Fruit fly (Drosophila melanogaster) whole organism, embryonic: ENCODE measurements around the gene Nin.
A peak's percentile ranks its signal among the peaks of the same experiment; 100 is the strongest.

Experiments
- BtbVII ChIP-seq: fragments of 200-800 bp; sonication (Bioruptor generic); optimal IDR thresholded peaks from 3 replicates; lab custom pipeline; 2017; ENCODE audit warnings: missing biosample characterization, mild to moderate bottlenecking, missing genetic modification characterization
- CG10267 ChIP-seq: fragments of 200-800 bp; sonication (Bioruptor generic); optimal IDR thresholded peaks from 2 replicates; lab custom pipeline; 2018; ENCODE audit warnings: missing biosample characterization, mild to moderate bottlenecking, missing genetic modification characterization, moderate library complexity
- CG10366 ChIP-seq: fragments of 200-800 bp; sonication (Bioruptor generic); IDR thresholded peaks from 2 replicates; pipeline ENCODE4 v1.3.6; 2022; ENCODE audit warnings: missing biosample characterization, missing genetic modification characterization
- CG10979 ChIP-seq: fragments of 200-800 bp; sonication (Bioruptor generic); optimal IDR thresholded peaks from 2 replicates; lab custom pipeline; 2018; ENCODE audit warnings: missing biosample characterization, mild to moderate bottlenecking, missing genetic modification characterization, moderate library complexity
- CG11696 ChIP-seq: fragments of 200-800 bp; sonication (Bioruptor generic); IDR thresholded peaks from 2 replicates; pipeline ENCODE4 v1.3.6; 2022; ENCODE audit warnings: missing biosample characterization, missing genetic modification characterization
- CG12219 ChIP-seq: fragments of 200-800 bp; sonication (Bioruptor generic); optimal IDR thresholded peaks from 3 replicates; lab custom pipeline; 2018; ENCODE audit warnings: missing biosample characterization, mild to moderate bottlenecking, missing genetic modification characterization
- CG17328 ChIP-seq: fragments of 200-800 bp; sonication (Bioruptor generic); IDR thresholded peaks from 2 replicates; pipeline ENCODE4 v1.3.6; 2022; ENCODE audit warnings: missing biosample characterization, missing genetic modification characterization
- CG17359 ChIP-seq: fragments of 200-800 bp; sonication (Bioruptor generic); optimal IDR thresholded peaks from 3 replicates; lab custom pipeline; 2018; ENCODE audit warnings: missing biosample characterization, mild to moderate bottlenecking, missing genetic modification characterization, moderate library complexity
- CG18262 ChIP-seq: fragments of 200-800 bp; optimal IDR thresholded peaks from 3 replicates; lab custom pipeline; 2019; ENCODE audit warnings: missing biosample characterization, mild to moderate bottlenecking, missing genetic modification characterization, moderate library complexity
- CG18599 ChIP-seq: fragments of 200-800 bp; sonication (Bioruptor generic); optimal IDR thresholded peaks from 3 replicates; lab custom pipeline; 2017; ENCODE audit warnings: missing biosample characterization, missing genetic modification characterization, mild to moderate bottlenecking, moderate library complexity, missing genetic modification reagents
- CG2712 ChIP-seq: fragments of 200-800 bp; optimal IDR thresholded peaks from 3 replicates; lab custom pipeline; 2019; ENCODE audit warnings: missing biosample characterization, mild to moderate bottlenecking, missing genetic modification characterization, moderate library complexity
- CG30431 ChIP-seq: fragments of 200-800 bp; sonication (Bioruptor generic); optimal IDR thresholded peaks from 2 replicates; lab custom pipeline; 2017; ENCODE audit warnings: missing biosample characterization, missing genetic modification characterization
- CG3407 ChIP-seq: fragments of 200-800 bp; sonication (Bioruptor generic); optimal IDR thresholded peaks from 2 replicates; lab custom pipeline; 2018; ENCODE audit warnings: missing biosample characterization, mild to moderate bottlenecking, missing genetic modification characterization
- CG8290 ChIP-seq, 3 experiments: fragments of 200-800 bp; sonication (Bioruptor generic); optimal IDR thresholded peaks; 2 replicates each; lab custom pipeline; 2016 to 2019; ENCODE audit warnings: missing biosample characterization in 3 of 3, missing genetic modification characterization in 3 of 3, mild to moderate bottlenecking in 2 of 3, moderate library complexity in 1 of 3
- CG9727 ChIP-seq: fragments of 200-800 bp; sonication (Bioruptor generic); optimal IDR thresholded peaks from 3 replicates; lab custom pipeline; 2017; ENCODE audit warnings: missing biosample characterization, mild to moderate bottlenecking, missing genetic modification characterization
- E2f2 ChIP-seq: fragments of 200-800 bp; sonication (Bioruptor generic); IDR thresholded peaks from 2 replicates; pipeline ENCODE4 v1.3.6; 2022; ENCODE audit warnings: missing biosample characterization, missing genetic modification characterization
- H15 ChIP-seq: fragments of 200-800 bp; sonication (Bioruptor generic); IDR thresholded peaks from 3 replicates; pipeline ENCODE4 v1.3.6; 2022; ENCODE audit warnings: missing biosample characterization, missing genetic modification characterization
- H2.0 ChIP-seq: fragments of 200-800 bp; sonication (Bioruptor generic); IDR thresholded peaks from 2 replicates; pipeline ENCODE4 v1.3.6; 2022; ENCODE audit warnings: missing biosample characterization, missing genetic modification characterization
- HHEX ChIP-seq: fragments of 200-800 bp; sonication (Bioruptor generic); optimal IDR thresholded peaks from 3 replicates; lab custom pipeline; 2017; ENCODE audit warnings: missing biosample characterization, mild to moderate bottlenecking, missing genetic modification characterization, missing genetic modification reagents
- Hey ChIP-seq: fragments of 200-800 bp; sonication (Bioruptor generic); optimal IDR thresholded peaks from 3 replicates; lab custom pipeline; 2018; ENCODE audit warnings: missing biosample characterization, mild to moderate bottlenecking, missing genetic modification characterization
- Med ChIP-seq: fragments of 200-800 bp; sonication (Bioruptor generic); peaks from one replicate; lab custom pipeline; 2016; ENCODE audit warnings: missing biosample characterization, missing genetic modification characterization, mild to moderate bottlenecking, inconsistent platforms, moderate library complexity
- Nf-YC ChIP-seq: fragments of 200-800 bp; optimal IDR thresholded peaks from 3 replicates; lab custom pipeline; 2019; ENCODE audit warnings: missing biosample characterization, mild to moderate bottlenecking, missing genetic modification characterization, moderate library complexity
- NfI ChIP-seq: fragments of 200-800 bp; sonication (Bioruptor generic); optimal IDR thresholded peaks from 3 replicates; lab custom pipeline; 2018; ENCODE audit warnings: missing biosample characterization, mild to moderate bottlenecking, missing genetic modification characterization, moderate library complexity
- Ptx1 ChIP-seq: fragments of 200-800 bp; sonication (Bioruptor generic); IDR thresholded peaks from 2 replicates; pipeline ENCODE4 v1.3.6; 2022; ENCODE audit warnings: missing biosample characterization, missing genetic modification characterization
- bcd ChIP-seq: fragments of 200-800 bp; sonication (Bioruptor generic); optimal IDR thresholded peaks from 2 replicates; lab custom pipeline; 2017; ENCODE audit warnings: missing biosample characterization, mild to moderate bottlenecking, missing genetic modification characterization
- bowl ChIP-seq: fragments of 200-800 bp; sonication (Bioruptor generic); IDR thresholded peaks from 2 replicates; pipeline ENCODE4 v1.3.6; 2022; ENCODE audit warnings: missing biosample characterization, missing genetic modification characterization
- bsh ChIP-seq, 2 experiments: fragments of 200-800 bp; sonication (Bioruptor generic); optimal IDR thresholded peaks; 2 replicates each; lab custom pipeline; 2017 to 2018; ENCODE audit warnings: mild to moderate bottlenecking in 2 of 2, missing biosample characterization in 2 of 2, missing genetic modification characterization in 2 of 2, moderate library complexity in 1 of 2
- cwo ChIP-seq: fragments of 200-800 bp; sonication (Bioruptor generic); optimal IDR thresholded peaks from 3 replicates; lab custom pipeline; 2017; ENCODE audit warnings: missing biosample characterization, missing genetic modification characterization, mild to moderate bottlenecking, moderate library complexity, missing genetic modification reagents
- dmrt11E ChIP-seq: fragments of 200-800 bp; sonication (Bioruptor generic); optimal IDR thresholded peaks from 3 replicates; lab custom pipeline; 2018; ENCODE audit warnings: missing biosample characterization, mild to moderate bottlenecking, missing genetic modification characterization, moderate library complexity
- dpn ChIP-seq, 2 experiments: fragments of 200-800 bp; sonication (Bioruptor generic); optimal IDR thresholded peaks; 3 replicates each; lab custom pipeline; 2016; ENCODE audit warnings: missing biosample characterization in 2 of 2, missing genetic modification characterization in 2 of 2
- en ChIP-seq: fragments of 200-800 bp; sonication (Bioruptor generic); optimal IDR thresholded peaks from 2 replicates; lab custom pipeline; 2016; ENCODE audit warnings: missing biosample characterization, missing genetic modification characterization
- esg ChIP-seq: fragments of 200-800 bp; sonication (Bioruptor generic); conservative IDR thresholded peaks from 2 replicates; pipeline ENCODE4 v1.3.6; 2022; ENCODE audit warnings: missing biosample characterization, missing genetic modification characterization
- eve ChIP-seq, 2 experiments: fragments of >200 bp; optimal IDR thresholded peaks; 2 replicates each; lab custom pipeline; 2017; ENCODE audit warnings: missing biosample characterization in 2 of 2, missing genetic modification characterization in 2 of 2
- gem ChIP-seq: fragments of 200-800 bp; sonication (Bioruptor generic); optimal IDR thresholded peaks from 2 replicates; lab custom pipeline; 2019; ENCODE audit warnings: missing biosample characterization, mild to moderate bottlenecking, missing genetic modification characterization, moderate library complexity
- hkb ChIP-seq, 2 experiments: fragments of 200-800 bp in 1 of 2; fragments of >200 bp in 1 of 2; sonication (Bioruptor generic) in 1 of 2; IDR thresholded peaks in 1 of 2; optimal IDR thresholded peaks in 1 of 2; 2 replicates each; pipeline versions ENCODE4 v1.3.6 to Lab custom; 2017 to 2022; ENCODE audit warnings: missing biosample characterization in 1 of 2, missing genetic modification characterization in 1 of 2
- lbe ChIP-seq: fragments of 200-800 bp; sonication (Bioruptor generic); optimal IDR thresholded peaks from 2 replicates; lab custom pipeline; 2016; ENCODE audit warnings: missing biosample characterization, mild to moderate bottlenecking, missing genetic modification characterization
- nerfin-2 ChIP-seq: fragments of 200-800 bp; sonication (Bioruptor generic); IDR thresholded peaks from 2 replicates; pipeline ENCODE4 v1.3.6; 2022; ENCODE audit warnings: missing biosample characterization, missing genetic modification characterization; ENCODE audit not compliant: partially characterized antibody
- phol ChIP-seq: fragments of 200-800 bp; sonication (Bioruptor generic); optimal IDR thresholded peaks from 3 replicates; lab custom pipeline; 2018; ENCODE audit warnings: missing biosample characterization, mild to moderate bottlenecking, missing genetic modification characterization, moderate library complexity
- sens ChIP-seq: fragments of 200-800 bp; sonication (Bioruptor generic); peaks from one replicate; lab custom pipeline; 2016; ENCODE audit warnings: missing biosample characterization, missing genetic modification characterization
- sens-2 ChIP-seq: fragments of 200-800 bp; sonication (Bioruptor generic); IDR thresholded peaks from 2 replicates; pipeline ENCODE4 v1.3.6; 2022; ENCODE audit warnings: missing biosample characterization, missing genetic modification characterization
- slbo ChIP-seq: fragments of 200-800 bp; sonication (Bioruptor generic); IDR thresholded peaks from 2 replicates; pipeline ENCODE4 v1.3.6; 2022; ENCODE audit warnings: missing biosample characterization, missing genetic modification characterization
- tio ChIP-seq: fragments of 200-800 bp; sonication (Bioruptor generic); optimal IDR thresholded peaks from 2 replicates; lab custom pipeline; 2017; ENCODE audit warnings: missing biosample characterization, missing genetic modification characterization, inconsistent platforms
- twi ChIP-seq: fragments of 200-800 bp; optimal IDR thresholded peaks from 2 replicates; lab custom pipeline; 2019; ENCODE audit warnings: missing biosample characterization, mild to moderate bottlenecking, missing genetic modification characterization, moderate library complexity

Nin gene

dm6 chr2L:5232967-5233909 lies 45.1 kb downstream of the Nin start (continued):
- TF ChIP-seq CG3407 (GFP tag; lab: Kevin White, UChicago) (no peak), CG10267 (tag; lab: Kevin White, UChicago) (no peak), cwo (GFP tag; lab: Kevin White, UChicago) (peak; percentile 66), sens-2 (GFP tag; lab: Robert Waterston, UW) (0 out of 2 replicates have a peak, but pooled peaks have one; percentile 7), E2f2 (GFP tag; lab: Robert Waterston, UW) (0 out of 2 replicates have a peak, but pooled peaks have one; percentile 14), tio (GFP tag; lab: Kevin White, UChicago) (no peak), HHEX (GFP tag; lab: Kevin White, UChicago) (peak; percentile 8), BtbVII (peak; percentile 45), CG10366 (no peak), Hey (peak; percentile 82), bcd (GFP tag; lab: Kevin White, UChicago) (no peak), CG8290 (GFP tag; optimal IDR thresholded peaks at IDR 0.05; lab: Kevin White, UChicago) (no peak), CG8290 (tag; optimal IDR thresholded peaks at IDR 0.05; lab: Kevin White, UChicago) (peak in 1 of 2 experiments; percentile 59)

dm6 chr2L:5232175-5232574 lies 46.2 kb downstream of the Nin start:
- no peak for TF ChIP-seq dpn (GFP tag; optimal IDR thresholded peaks at IDR 0.05; lab: Kevin White, UChicago)
- TF ChIP-seq twi: peak; percentile 72
- TF ChIP-seq Med (GFP tag; lab: Kevin White, UChicago): peak; percentile 72
- no peak for TF ChIP-seq en (GFP tag; lab: Kevin White, UChicago)
- TF ChIP-seq H15 (GFP tag; lab: Robert Waterston, UW): 0 out of 3 replicates have a peak, but pooled peaks have one; percentile 11
- no peak for TF ChIP-seq Nf-YC (tag; lab: Kevin White, UChicago)

dm6 chr2L:5231437-5231836 lies 46.9 kb downstream of the Nin start:
- TF ChIP-seq CG18599 (GFP tag; lab: Kevin White, UChicago) (no peak), phol (tag; lab: Kevin White, UChicago) (peak; percentile 5), CG18262 (peak; percentile 33), lbe (peak; percentile 28), bsh (GFP tag; optimal IDR thresholded peaks at IDR 0.05; lab: Kevin White, UChicago) (peak in 1 of 2 experiments; percentile 16), eve (GFP tag; optimal IDR thresholded peaks at IDR 0.05; lab: Kevin White, UChicago) (peak in 1 of 2 experiments; percentile 73), sens (GFP tag; lab: Kevin White, UChicago) (peak; percentile 80), Ptx1 (peak; percentile 32; the same call in 1 of the 2 replicates), CG17359 (tag; lab: Kevin White, UChicago) (peak; percentile 9), slbo (GFP tag; lab: Robert Waterston, UW) (no peak), CG12219 (GFP tag; lab: Kevin White, UChicago) (no peak), CG17328 (GFP tag; lab: Robert Waterston, UW) (peak; percentile 15; the same call in 1 of the 2 replicates), NfI (no peak), bowl (no peak), nerfin-2 (GFP tag; lab: Robert Waterston, UW) (no peak), CG9727 (GFP tag; lab: Kevin White, UChicago) (peak; percentile 2), esg (peak; percentile 33; the same call in 1 of the 2 replicates), CG8290 (GFP tag; optimal IDR thresholded peaks at IDR 0.05; lab: Kevin White, UChicago) (peak; percentile 0), CG8290 (tag; optimal IDR thresholded peaks at IDR 0.05; lab: Kevin White, UChicago) (no peak), CG30431 (GFP tag; lab: Kevin White, UChicago) (no peak), H2.0 (0 out of 2 replicates have a peak, but pooled peaks have one; percentile 31), hkb (optimal IDR thresholded peaks at IDR 0.05; lab: Kevin White, UChicago) (no peak), hkb (GFP tag; IDR thresholded peaks at IDR 0.05; lab: Robert Waterston, UW) (peak; percentile 50; the same call in 1 of the 2 replicates), Med (GFP tag; lab: Kevin White, UChicago) (peak; percentile 68), dmrt11E (tag; lab: Kevin White, UChicago) (peak; percentile 36), CG11696 (GFP tag; lab: Robert Waterston, UW) (peak; percentile 83), CG10979 (tag; lab: Kevin White, UChicago) (peak; percentile 6), gem (peak; percentile 48), CG2712 (tag; lab: Kevin White, UChicago) (peak; percentile 18)
